Worm (Caenorhabditis elegans) whole organism, L2 larva: ENCODE data around the gene grwd-1.

Source experiments
- F13H6.1 ChIP-seq: sonication (generic microtip); optimal IDR thresholded peaks from 2 replicates; lab custom pipeline; 2016; ENCODE audit warnings: missing genetic modification characterization, missing compliant biosample characterization
- R02D3.7 ChIP-seq: fragments of 150-350 bp; optimal IDR thresholded peaks from 2 replicates; lab custom pipeline; 2014; ENCODE audit warnings: missing biosample characterization, missing genetic modification characterization
- Y55F3AM.14 ChIP-seq: fragments of 200-800 bp; sonication (Bioruptor generic); optimal IDR thresholded peaks from 2 replicates; lab custom pipeline; 2018; ENCODE audit warnings: mild to moderate bottlenecking, missing genetic modification characterization, missing compliant biosample characterization
- ZK546.5 ChIP-seq: sonication (generic microtip); optimal IDR thresholded peaks from 2 replicates; lab custom pipeline; 2017; ENCODE audit warnings: missing biosample characterization, missing genetic modification characterization
- aly-2 ChIP-seq: fragments of 150-350 bp; optimal IDR thresholded peaks from 2 replicates; lab custom pipeline; 2014; ENCODE audit warnings: missing biosample characterization, missing genetic modification characterization
- ama-1 ChIP-seq: fragments of 150-350 bp; optimal IDR thresholded peaks from 2 replicates; lab custom pipeline; 2018; ENCODE audit warnings: inconsistent platforms
- blmp-1 ChIP-seq: sonication (generic microtip); optimal IDR thresholded peaks from 2 replicates; lab custom pipeline; 2017; ENCODE audit warnings: missing genetic modification characterization, mild to moderate bottlenecking, missing compliant biosample characterization, antibody characterized with exemption, moderate library complexity; ENCODE audit not compliant: insufficient read depth
- ceh-82 ChIP-seq: fragments of 150-350 bp; optimal IDR thresholded peaks from 2 replicates; lab custom pipeline; 2014; ENCODE audit warnings: missing biosample characterization, missing genetic modification characterization
- crh-2 ChIP-seq: sonication (generic microtip); optimal IDR thresholded peaks from 2 replicates; lab custom pipeline; 2017; ENCODE audit warnings: missing biosample characterization, missing genetic modification characterization
- dmd-4 ChIP-seq: sonication (generic microtip); optimal IDR thresholded peaks from 2 replicates; lab custom pipeline; 2017; ENCODE audit warnings: missing biosample characterization, missing genetic modification characterization
- egl-27 ChIP-seq: sonication (generic microtip); optimal IDR thresholded peaks from 3 replicates; lab custom pipeline; 2017; ENCODE audit warnings: missing biosample characterization, missing genetic modification reagents, missing genetic modification characterization
- elt-1 ChIP-seq: fragments of 150-350 bp; optimal IDR thresholded peaks from 2 replicates; lab custom pipeline; 2014; ENCODE audit warnings: missing biosample characterization, missing genetic modification characterization
- elt-3 ChIP-seq: sonication (generic microtip); optimal IDR thresholded peaks from 2 replicates; lab custom pipeline; 2017; ENCODE audit warnings: missing biosample characterization, missing genetic modification characterization
- fos-1 ChIP-seq: fragments of 150-350 bp; optimal IDR thresholded peaks from 2 replicates; lab custom pipeline; 2014; ENCODE audit warnings: missing biosample characterization, missing genetic modification characterization
- gmeb-1 ChIP-seq: fragments of 150-350 bp; optimal IDR thresholded peaks from 2 replicates; lab custom pipeline; 2014; ENCODE audit warnings: missing biosample characterization, missing genetic modification characterization
- lin-11 ChIP-seq: fragments of 150-350 bp; sonication (generic microtip); optimal IDR thresholded peaks from 2 replicates; lab custom pipeline; 2014; ENCODE audit warnings: missing biosample characterization, missing genetic modification characterization, inconsistent platforms, mixed read lengths
- lin-13 ChIP-seq: fragments of 150-350 bp; optimal IDR thresholded peaks from 2 replicates; lab custom pipeline; 2014; ENCODE audit warnings: missing biosample characterization, missing genetic modification reagents, missing genetic modification characterization
- lin-39 ChIP-seq: fragments of 150-350 bp; optimal IDR thresholded peaks from 2 replicates; lab custom pipeline; 2014; ENCODE audit warnings: missing biosample characterization, missing genetic modification reagents, missing genetic modification characterization
- mbf-1 ChIP-seq: sonication (generic microtip); optimal IDR thresholded peaks from 2 replicates; lab custom pipeline; 2017; ENCODE audit warnings: missing biosample characterization, missing genetic modification characterization
- nhr-10 ChIP-seq: sonication (generic microtip); optimal IDR thresholded peaks from 2 replicates; lab custom pipeline; 2017; ENCODE audit warnings: missing biosample characterization, missing genetic modification characterization
- nhr-11 ChIP-seq: fragments of 150-350 bp; optimal IDR thresholded peaks from 2 replicates; lab custom pipeline; 2014; ENCODE audit warnings: missing biosample characterization, missing genetic modification characterization
- nhr-12 ChIP-seq: fragments of 150-350 bp; optimal IDR thresholded peaks from 2 replicates; lab custom pipeline; 2014; ENCODE audit warnings: missing biosample characterization, missing genetic modification characterization
- nhr-129 ChIP-seq: fragments of 150-350 bp; optimal IDR thresholded peaks from 2 replicates; lab custom pipeline; 2014; ENCODE audit warnings: missing biosample characterization, missing genetic modification characterization
- nhr-23 ChIP-seq: fragments of 150-350 bp; optimal IDR thresholded peaks from 2 replicates; lab custom pipeline; 2014; ENCODE audit warnings: missing biosample characterization, missing genetic modification reagents, missing genetic modification characterization
- nhr-237 ChIP-seq: fragments of 150-350 bp; optimal IDR thresholded peaks from 2 replicates; lab custom pipeline; 2014; ENCODE audit warnings: missing biosample characterization, missing genetic modification characterization
- nhr-25 ChIP-seq: fragments of 150-350 bp; sonication (generic microtip); optimal IDR thresholded peaks from 3 replicates; lab custom pipeline; 2014; ENCODE audit warnings: missing biosample characterization, missing genetic modification characterization
- nhr-6 ChIP-seq: fragments of 150-350 bp; optimal IDR thresholded peaks from 2 replicates; lab custom pipeline; 2014; ENCODE audit warnings: missing biosample characterization, missing genetic modification characterization
- nhr-77 ChIP-seq: fragments of 150-350 bp; optimal IDR thresholded peaks from 2 replicates; lab custom pipeline; 2014; ENCODE audit warnings: missing biosample characterization, missing genetic modification characterization
- peb-1 ChIP-seq: fragments of 150-350 bp; optimal IDR thresholded peaks from 2 replicates; lab custom pipeline; 2014; ENCODE audit warnings: missing biosample characterization, missing genetic modification characterization
- sem-4 ChIP-seq: fragments of 150-350 bp; optimal IDR thresholded peaks from 2 replicates; lab custom pipeline; 2014; ENCODE audit warnings: missing biosample characterization, missing genetic modification reagents, missing genetic modification characterization
- skn-1 ChIP-seq: sonication (generic microtip); optimal IDR thresholded peaks from 2 replicates; lab custom pipeline; 2017; ENCODE audit warnings: missing biosample characterization, missing genetic modification characterization
- sma-3 ChIP-seq: sonication (generic microtip); optimal IDR thresholded peaks from 2 replicates; lab custom pipeline; 2016; ENCODE audit warnings: missing genetic modification reagents, missing genetic modification characterization, missing compliant biosample characterization
- sma-9 ChIP-seq, 2 experiments: fragments of 150-350 bp in 1 of 2; sonication (generic microtip) in 1 of 2; optimal IDR thresholded peaks; 2 replicates each; lab custom pipeline; 2014 to 2016; ENCODE audit warnings: missing genetic modification characterization in 2 of 2, mild to moderate bottlenecking in 1 of 2, missing biosample characterization in 1 of 2, missing compliant biosample characterization in 1 of 2, missing genetic modification reagents in 1 of 2, moderate library complexity in 1 of 2
- snpc-4 ChIP-seq: fragments of 150-350 bp; optimal IDR thresholded peaks from 2 replicates; lab custom pipeline; 2014; ENCODE audit warnings: missing biosample characterization, missing genetic modification characterization
- unc-39 ChIP-seq: fragments of 150-350 bp; optimal IDR thresholded peaks from 2 replicates; lab custom pipeline; 2014; ENCODE audit warnings: missing biosample characterization, missing genetic modification characterization
- unc-55 ChIP-seq: fragments of 150-350 bp; sonication (generic microtip); optimal IDR thresholded peaks from 3 replicates; lab custom pipeline; 2014; ENCODE audit warnings: missing biosample characterization, missing genetic modification reagents, missing genetic modification characterization
- unc-62 ChIP-seq: fragments of 150-350 bp; optimal IDR thresholded peaks from 2 replicates; lab custom pipeline; 2014; ENCODE audit warnings: missing biosample characterization, missing genetic modification reagents, missing genetic modification characterization
- zag-1 ChIP-seq: fragments of 150-350 bp; optimal IDR thresholded peaks from 2 replicates; lab custom pipeline; 2014; ENCODE audit warnings: missing biosample characterization, missing genetic modification characterization
- ztf-1 ChIP-seq: fragments of 200-800 bp; sonication (Bioruptor generic); conservative IDR thresholded peaks from 2 replicates; pipeline ENCODE4 v1.3.6; 2022; ENCODE audit warnings: missing genetic modification characterization, missing compliant biosample characterization
- ztf-4 ChIP-seq: fragments of 150-350 bp; optimal IDR thresholded peaks from 2 replicates; lab custom pipeline; 2014; ENCODE audit warnings: missing biosample characterization, missing genetic modification characterization

Gene grwd-1

DNA sequence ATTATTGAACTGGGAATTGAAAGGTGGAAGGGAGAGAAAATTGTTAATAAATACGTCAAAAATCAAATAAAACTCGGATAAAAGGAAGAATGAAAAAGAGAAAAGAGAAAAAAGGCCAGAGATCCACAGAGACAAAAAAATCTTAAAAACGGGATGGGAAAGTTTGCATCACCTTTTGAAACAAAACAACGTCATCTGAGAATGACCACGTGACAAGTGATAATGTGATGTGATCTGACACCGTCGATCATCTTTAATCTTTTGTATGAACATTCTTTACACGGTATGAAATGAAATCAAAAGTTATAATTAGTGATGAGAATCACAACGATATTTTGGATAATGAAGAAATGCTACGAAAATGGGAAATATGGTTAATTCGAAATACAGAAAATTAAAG lies 12.5 kb downstream of the grwd-1 start:
- peak; percentile 42 for TF ChIP-seq blmp-1 (tag; lab: Kevin White, UChicago)
- no peak for TF ChIP-seq ZK546.5 (tag; lab: Kevin White, UChicago)
- no peak for TF ChIP-seq nhr-77 (tag; lab: Kevin White, UChicago)
- no peak for TF ChIP-seq nhr-23 (tag; lab: Kevin White, UChicago)
- TF ChIP-seq nhr-25 (tag; lab: Kevin White, UChicago) = peak; percentile 51
- peak; percentile 65 for TF ChIP-seq nhr-129 (tag; lab: Kevin White, UChicago)
- TF ChIP-seq F13H6.1 (tag; lab: Kevin White, UChicago) = no peak
- TF ChIP-seq sma-9 (GFP tag; optimal IDR thresholded peaks at IDR 0.05; lab: Kevin White, UChicago) = peak; percentile 57
- no peak for TF ChIP-seq sma-9 (tag; optimal IDR thresholded peaks at IDR 0.05; lab: Kevin White, UChicago)
- no peak for TF ChIP-seq snpc-4 (tag; lab: Kevin White, UChicago)
- TF ChIP-seq peb-1 (tag; lab: Kevin White, UChicago) = no peak
- TF ChIP-seq fos-1 (tag; lab: Kevin White, UChicago) = no peak
- no peak for TF ChIP-seq ceh-82 (tag; lab: Kevin White, UChicago)
- TF ChIP-seq, all 48 proteins: peak for 4

DNA sequence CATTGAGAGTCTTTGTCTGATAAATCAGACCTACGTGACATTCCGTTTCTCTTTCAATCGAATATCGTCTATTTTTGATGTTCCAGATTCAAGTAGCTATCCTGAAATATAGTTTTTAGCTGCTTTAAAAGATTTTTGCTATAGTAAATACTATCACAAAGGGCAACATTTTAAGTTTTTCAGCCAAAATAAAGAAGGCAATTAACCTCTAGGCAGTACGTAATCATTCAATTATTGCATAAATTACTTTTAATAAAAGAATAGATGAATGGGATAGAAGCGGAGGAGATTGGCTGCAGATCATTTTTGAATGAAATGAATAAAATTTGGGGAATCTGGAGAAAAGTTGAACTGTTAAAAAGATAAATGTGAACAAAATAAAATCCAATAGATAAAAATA lies 16.4 kb downstream of the grwd-1 start, which contains the start of gene ulp-1:
Gene ulp-1 (minus strand): TSS at position 101 of the 400 bp plus-strand sequence.
- TF ChIP-seq unc-62 (GFP tag; lab: Kevin White, UChicago) (no peak), nhr-237 (tag; lab: Kevin White, UChicago) (no peak), sma-3 (GFP tag; lab: Kevin White, UChicago) (no peak), lin-13 (GFP tag; lab: Kevin White, UChicago) (no peak), nhr-11 (tag; lab: Kevin White, UChicago) (no peak), aly-2 (tag; lab: Kevin White, UChicago) (no peak), egl-27 (no peak), crh-2 (tag; lab: Kevin White, UChicago) (no peak), nhr-12 (tag; lab: Kevin White, UChicago) (no peak), zag-1 (no peak), blmp-1 (tag; lab: Kevin White, UChicago) (no peak), Y55F3AM.14 (GFP tag; lab: Kevin White, UChicago) (no peak), sem-4 (tag; lab: Kevin White, UChicago) (no peak), mbf-1 (tag; lab: Kevin White, UChicago) (no peak), fos-1 (tag; lab: Kevin White, UChicago) (no peak), gmeb-1 (no peak), skn-1 (tag; lab: Kevin White, UChicago) (no peak), nhr-23 (tag; lab: Kevin White, UChicago) (no peak)

DNA sequence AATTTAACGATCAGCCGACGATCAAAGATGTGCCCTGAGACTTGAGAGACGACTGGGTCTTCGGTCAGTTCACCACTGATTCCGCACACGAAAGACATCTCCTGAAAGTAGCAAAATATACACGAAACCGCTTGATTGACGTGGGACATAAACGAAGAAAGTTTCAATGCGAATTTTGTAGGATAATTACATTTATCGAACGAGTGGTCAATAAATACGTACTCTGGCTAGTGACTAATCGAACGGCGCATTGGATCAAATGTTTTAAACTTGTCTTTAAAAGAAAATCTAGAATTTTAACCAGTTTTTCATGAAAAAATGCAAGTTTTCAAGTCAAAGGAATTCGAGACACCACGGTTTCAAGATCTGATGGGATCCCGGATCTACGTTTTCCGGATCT lies 18.7 kb downstream of the grwd-1 start, which contains the start of gene prp-19:
Gene prp-19 (minus strand): TSS at position 101 of the 400 bp plus-strand sequence.
- TF ChIP-seq ama-1 (lab: Kevin White, UChicago) = no peak
- TF ChIP-seq sem-4 (tag; lab: Kevin White, UChicago) = no peak
- no peak for TF ChIP-seq nhr-10 (tag; lab: Kevin White, UChicago)
- no peak for TF ChIP-seq nhr-23 (tag; lab: Kevin White, UChicago)
- no peak for TF ChIP-seq Y55F3AM.14 (GFP tag; lab: Kevin White, UChicago)
- no peak for TF ChIP-seq nhr-237 (tag; lab: Kevin White, UChicago)
- TF ChIP-seq unc-55 (GFP tag; lab: Kevin White, UChicago) = no peak
- TF ChIP-seq egl-27 = no peak
- no peak for TF ChIP-seq ztf-1 (GFP tag; lab: Robert Waterston, UW)
- no peak for TF ChIP-seq skn-1 (tag; lab: Kevin White, UChicago)
- no peak for TF ChIP-seq ztf-4 (tag; lab: Kevin White, UChicago)
- TF ChIP-seq dmd-4 (tag; lab: Kevin White, UChicago) = no peak
- TF ChIP-seq sma-3 (GFP tag; lab: Kevin White, UChicago) = no peak
- TF ChIP-seq R02D3.7 (tag; lab: Kevin White, UChicago) = no peak
- TF ChIP-seq lin-11 (tag; lab: Kevin White, UChicago) = no peak
- TF ChIP-seq lin-39 = no peak
- TF ChIP-seq, all 48 proteins: peak for 0

DNA sequence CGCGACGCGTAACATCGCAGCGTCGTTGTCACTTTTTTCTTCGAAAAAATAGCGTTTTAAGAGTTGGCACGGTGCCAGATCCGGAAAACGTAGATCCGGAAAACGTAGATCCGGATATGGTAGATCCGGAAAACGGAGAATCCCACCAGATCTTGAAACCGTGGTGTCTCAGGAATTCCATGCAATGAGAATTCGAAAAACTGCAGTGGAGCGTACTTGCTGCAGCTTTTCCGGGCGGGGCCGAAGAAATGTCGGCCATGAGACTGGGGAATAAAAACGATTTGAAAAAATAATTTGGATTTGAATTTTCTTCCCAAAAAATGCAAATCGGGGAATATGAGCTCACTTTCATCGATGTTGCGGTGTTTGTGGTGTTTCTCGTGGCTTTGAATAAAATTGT lies 19.2 kb downstream of the grwd-1 start, which contains the start of gene K10D2.5:
Gene K10D2.5 (plus strand): TSS at position 251 of the 400 bp plus-strand sequence.
- peak; percentile 89 for TF ChIP-seq crh-2 (tag; lab: Kevin White, UChicago)
- peak; percentile 44 for TF ChIP-seq sem-4 (tag; lab: Kevin White, UChicago)
- no peak for TF ChIP-seq elt-3 (tag; lab: Kevin White, UChicago)
- TF ChIP-seq unc-62 (GFP tag; lab: Kevin White, UChicago) = no peak
- TF ChIP-seq unc-55 (GFP tag; lab: Kevin White, UChicago) = peak; percentile 97
- TF ChIP-seq peb-1 (tag; lab: Kevin White, UChicago) = no peak
- TF ChIP-seq nhr-10 (tag; lab: Kevin White, UChicago) = peak; percentile 55
- no peak for TF ChIP-seq R02D3.7 (tag; lab: Kevin White, UChicago)
- TF ChIP-seq egl-27 = peak; percentile 72
- peak; percentile 89 for TF ChIP-seq nhr-129 (tag; lab: Kevin White, UChicago)
- TF ChIP-seq ztf-4 (tag; lab: Kevin White, UChicago) = peak; percentile 71
- TF ChIP-seq ama-1 (lab: Kevin White, UChicago) = no peak
- peak; percentile 96 for TF ChIP-seq sma-9 (GFP tag; optimal IDR thresholded peaks at IDR 0.05; lab: Kevin White, UChicago)
- no peak for TF ChIP-seq sma-9 (tag; optimal IDR thresholded peaks at IDR 0.05; lab: Kevin White, UChicago)
- no peak for TF ChIP-seq elt-1 (tag; lab: Kevin White, UChicago)
- peak; percentile 87 for TF ChIP-seq nhr-25 (tag; lab: Kevin White, UChicago)
- TF ChIP-seq gmeb-1 = peak; percentile 89
- TF ChIP-seq F13H6.1 (tag; lab: Kevin White, UChicago) = peak; percentile 88
- TF ChIP-seq snpc-4 (tag; lab: Kevin White, UChicago) = peak; percentile 74
- TF ChIP-seq skn-1 (tag; lab: Kevin White, UChicago) = peak; percentile 64
- no peak for TF ChIP-seq ZK546.5 (tag; lab: Kevin White, UChicago)
- no peak for TF ChIP-seq unc-39
- TF ChIP-seq nhr-23 (tag; lab: Kevin White, UChicago) = no peak
- no peak for TF ChIP-seq nhr-237 (tag; lab: Kevin White, UChicago)
- TF ChIP-seq blmp-1 (tag; lab: Kevin White, UChicago) = peak; percentile 27
- TF ChIP-seq ztf-1 (GFP tag; lab: Robert Waterston, UW) = 0 out of 2 replicates have a peak, but pooled peaks have one; percentile 89
- TF ChIP-seq fos-1 (tag; lab: Kevin White, UChicago) = peak; percentile 77
- no peak for TF ChIP-seq dmd-4 (tag; lab: Kevin White, UChicago)
- TF ChIP-seq lin-39 = no peak
- peak; percentile 74 for TF ChIP-seq nhr-6 (tag; lab: Kevin White, UChicago)
- TF ChIP-seq nhr-77 (tag; lab: Kevin White, UChicago) = no peak
